Fruit fly (Drosophila melanogaster): ENCODE results near the gene Sod1.

DNA sequence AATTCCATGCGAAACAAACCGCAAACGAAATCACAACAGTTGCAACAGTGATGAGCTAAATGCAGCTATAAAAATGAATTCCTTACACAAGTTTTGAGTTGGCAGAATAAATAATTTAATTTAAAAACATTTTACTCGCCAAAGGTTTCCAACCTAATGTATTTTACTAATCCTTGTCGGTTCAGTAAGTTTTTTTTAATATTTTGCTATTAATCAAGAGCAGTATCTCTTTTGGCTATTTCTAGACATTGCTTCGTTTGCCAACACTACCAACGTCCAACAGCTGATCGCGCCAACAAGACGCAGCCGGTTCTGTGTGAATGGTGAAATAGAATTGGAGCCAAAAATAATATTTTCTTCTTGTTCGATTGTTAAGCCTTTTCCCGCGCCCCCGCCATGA, 48.9 kb downstream of the Sod1 start, which contains the start of the genes CG32075, CG45101 and SuUR:
- TF ChIP-seq ttk (optimal IDR thresholded peaks at IDR 0.05) = no peak
- TF ChIP-seq h (optimal IDR thresholded peaks at IDR 0.05) = no peak
